Fruit fly (Drosophila melanogaster) whole organism, prepupa: ENCODE results near the gene CG5122.

Experiments used
- CG11902 ChIP-seq: fragments of 200-800 bp; sonication (Bioruptor generic); optimal IDR thresholded peaks from 3 replicates; lab custom pipeline; 2016; ENCODE audit warnings: missing biosample characterization, missing genetic modification characterization
- CG6854 ChIP-seq: fragments of 200-800 bp; sonication (Bioruptor generic); optimal IDR thresholded peaks from 2 replicates; lab custom pipeline; 2017; ENCODE audit warnings: missing biosample characterization, mild to moderate bottlenecking, missing genetic modification characterization
- Smox ChIP-seq: fragments of 200-800 bp; sonication (Bioruptor generic); optimal IDR thresholded peaks from 3 replicates; lab custom pipeline; 2016; ENCODE audit warnings: missing biosample characterization, missing genetic modification characterization

DNA sequence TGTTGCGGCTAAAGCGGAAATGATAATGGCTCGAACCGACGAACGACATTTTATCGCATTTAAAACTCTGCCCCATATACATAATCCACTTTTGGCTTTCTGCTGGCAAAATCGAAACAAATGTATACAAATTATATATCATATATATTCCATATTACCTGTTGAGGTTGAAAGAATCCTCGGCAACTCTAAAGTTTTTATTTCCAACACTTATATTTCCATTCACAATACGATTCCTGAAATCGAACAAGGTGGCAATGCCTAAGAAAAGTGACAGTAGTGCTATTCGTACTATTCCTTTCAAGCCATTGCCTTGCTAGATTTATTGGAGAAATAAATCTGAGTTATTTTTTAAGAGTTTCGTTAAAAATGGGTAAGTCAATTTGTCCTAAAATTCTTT, 28.1 kb downstream of the CG5122 start, which contains the start of gene Pk34A:
- TF ChIP-seq CG6854 (GFP tag; lab: Kevin White, UChicago) = no peak
- TF ChIP-seq CG11902 (GFP tag; lab: Kevin White, UChicago) = no peak
- TF ChIP-seq Smox (GFP tag; lab: Kevin White, UChicago) = no peak
